5 fruit fly cellular contexts compared by ENCODE assay signal in genomic region chr3L:12258698-12259097, dm6.
TF ChIP-seq lines count a peak whose summit lies in the region.

No protein-coding gene starts in this region.

- no peak for TF ChIP-seq CTCF in whole organism, embryonic (GFP tag; optimal IDR thresholded peaks at IDR 0.05; lab: Kevin White, UChicago)

TF ChIP-seq in whole organism, adult, 20 proteins besides CTCF, POLR2A, EP300 and RAD21:
- TF ChIP-seq kay (GFP tag; lab: Kevin White, UChicago; ENCODE audit: borderline replicate concordance) (no peak), toe (GFP tag; optimal IDR thresholded peaks at IDR 0.05; lab: Kevin White, UChicago) (no peak), Clk (GFP tag; optimal IDR thresholded peaks at IDR 0.05; lab: Kevin White, UChicago) (no peak), cic (GFP tag; optimal IDR thresholded peaks at IDR 0.05; lab: Kevin White, UChicago) (peak; percentile 93), CG12768 (GFP tag; optimal IDR thresholded peaks at IDR 0.05; lab: Kevin White, UChicago) (peak; percentile 44), Hr96 (GFP tag; optimal IDR thresholded peaks at IDR 0.05; lab: Kevin White, UChicago) (peak; percentile 12), Crg-1 (GFP tag; optimal IDR thresholded peaks at IDR 0.05; lab: Kevin White, UChicago) (no peak), CG33017 (tag; optimal IDR thresholded peaks at IDR 0.05; lab: Kevin White, UChicago) (peak; percentile 17), cnc (optimal IDR thresholded peaks at IDR 0.05; lab: Kevin White, UChicago) (no peak), tj (GFP tag; optimal IDR thresholded peaks at IDR 0.05; lab: Kevin White, UChicago) (no peak), Mnt (GFP tag; optimal IDR thresholded peaks at IDR 0.05; lab: Kevin White, UChicago) (peak; percentile 9), ovo (GFP tag; optimal IDR thresholded peaks at IDR 0.05; lab: Kevin White, UChicago) (peak; percentile 6), bab1 (GFP tag; optimal IDR thresholded peaks at IDR 0.05; lab: Kevin White, UChicago) (no peak)

TF ChIP-seq in whole organism, embryonic, 481 proteins besides CTCF, POLR2A, EP300 and RAD21 (continues in another document):
- TF ChIP-seq CG32532 (GFP tag; IDR thresholded peaks at IDR 0.05; lab: Robert Waterston, UW) (0 out of 2 replicates have a peak, but pooled peaks have one; percentile 10), CG17359 (tag; optimal IDR thresholded peaks at IDR 0.05; lab: Kevin White, UChicago) (no peak), chinmo (GFP tag; IDR thresholded peaks at IDR 0.05; lab: Robert Waterston, UW; ENCODE audit: partially characterized antibody) (0 out of 4 replicates have a peak, but pooled peaks have one; percentile 79), aop (GFP tag; IDR thresholded peaks at IDR 0.05; lab: Robert Waterston, UW) (no peak), hbn (GFP tag; IDR thresholded peaks at IDR 0.05; lab: Robert Waterston, UW; ENCODE audit: partially characterized antibody) (no peak), exex (tag; optimal IDR thresholded peaks at IDR 0.05; lab: Kevin White, UChicago) (peak; percentile 72), sqz (GFP tag; optimal IDR thresholded peaks at IDR 0.05; lab: Kevin White, UChicago) (no peak), CG17568 (GFP tag; optimal IDR thresholded peaks at IDR 0.05; lab: Kevin White, UChicago) (no peak), GATAe (GFP tag; conservative IDR thresholded peaks at IDR 0.05; lab: Robert Waterston, UW) (peak; percentile 91), CG6175 (GFP tag; IDR thresholded peaks at IDR 0.05; lab: Robert Waterston, UW) (peak; percentile 74; the same call in 2 of the 3 replicates), usp (GFP tag; optimal IDR thresholded peaks at IDR 0.05; lab: Kevin White, UChicago) (no peak), Jarid2 (GFP tag; optimal IDR thresholded peaks at IDR 0.05; lab: Kevin White, UChicago) (no peak), crol (GFP tag; IDR thresholded peaks at IDR 0.05; lab: Robert Waterston, UW) (peak; percentile 80), CG7745 (tag; optimal IDR thresholded peaks at IDR 0.05; lab: Kevin White, UChicago) (no peak), zfh1 (GFP tag; IDR thresholded peaks at IDR 0.05; lab: Robert Waterston, UW) (no peak), CG10543 (GFP tag; optimal IDR thresholded peaks at IDR 0.05; lab: Kevin White, UChicago) (peak; percentile 55), mirr (GFP tag; optimal IDR thresholded peaks at IDR 0.05; lab: Kevin White, UChicago) (peak; percentile 84), CG34376 (GFP tag; optimal IDR thresholded peaks at IDR 0.05; lab: Kevin White, UChicago) (peak; percentile 79), HLH54F (GFP tag; optimal IDR thresholded peaks at IDR 0.05; lab: Kevin White, UChicago) (no peak)

TF ChIP-seq in whole organism, prepupa, 60 proteins besides CTCF, POLR2A, EP300 and RAD21:
- TF ChIP-seq eg (GFP tag; IDR thresholded peaks at IDR 0.05; lab: Robert Waterston, UW), result no peak
- peak; percentile 74 for TF ChIP-seq Sox14 (GFP tag; optimal IDR thresholded peaks at IDR 0.05; lab: Kevin White, UChicago)
- TF ChIP-seq Eip93F (GFP tag; optimal IDR thresholded peaks at IDR 0.05; lab: Kevin White, UChicago), result peak; percentile 86
- peak; percentile 79 for TF ChIP-seq vri (GFP tag; optimal IDR thresholded peaks at IDR 0.05; lab: Kevin White, UChicago)
- TF ChIP-seq svp (GFP tag; lab: Kevin White, UChicago), result peak; percentile 89
- peak; percentile 51 for TF ChIP-seq Eip78C (GFP tag; lab: Kevin White, UChicago)
- TF ChIP-seq CG9139 (GFP tag; optimal IDR thresholded peaks at IDR 0.05; lab: Kevin White, UChicago), result no peak
- TF ChIP-seq fd85E (GFP tag; optimal IDR thresholded peaks at IDR 0.05; lab: Kevin White, UChicago), result no peak
- peak; percentile 26 for TF ChIP-seq fkh (GFP tag; optimal IDR thresholded peaks at IDR 0.05; lab: Kevin White, UChicago)
- no peak for TF ChIP-seq CG4318 (GFP tag; optimal IDR thresholded peaks at IDR 0.05; lab: Kevin White, UChicago)
- TF ChIP-seq lz (GFP tag; optimal IDR thresholded peaks at IDR 0.05; lab: Kevin White, UChicago), result no peak

TF ChIP-seq in whole organism, pupa, 21 proteins besides CTCF, POLR2A, EP300 and RAD21:
- no peak for TF ChIP-seq CG9948 (tag; optimal IDR thresholded peaks at IDR 0.05; lab: Kevin White, UChicago)
- TF ChIP-seq EcR (GFP tag; optimal IDR thresholded peaks at IDR 0.05; lab: Kevin White, UChicago), result peak; percentile 51
- TF ChIP-seq fd96Ca (GFP tag; IDR thresholded peaks at IDR 0.05; lab: Robert Waterston, UW), result no peak

TF ChIP-seq in whole organism, wandering third instar larva, 38 proteins besides CTCF, POLR2A, EP300 and RAD21:
- no peak for TF ChIP-seq tai (GFP tag; optimal IDR thresholded peaks at IDR 0.05; lab: Kevin White, UChicago)
- peak; percentile 36 for TF ChIP-seq br (GFP tag; optimal IDR thresholded peaks at IDR 0.05; lab: Kevin White, UChicago)
- TF ChIP-seq h (GFP tag; optimal IDR thresholded peaks at IDR 0.05; lab: Kevin White, UChicago), result peak; percentile 29
- TF ChIP-seq Rel (GFP tag; optimal IDR thresholded peaks at IDR 0.05; lab: Kevin White, UChicago), result no peak
- TF ChIP-seq Rel (tag; optimal IDR thresholded peaks at IDR 0.05; lab: Kevin White, UChicago), result peak; percentile 87
- TF ChIP-seq dmrt93B (GFP tag; optimal IDR thresholded peaks at IDR 0.05; lab: Kevin White, UChicago), result no peak
TF ChIP-seq in whole organism, wandering third instar larva: peak in this region for 3.
